Worm (Caenorhabditis elegans): ENCODE results near the gene acbp-6.

Gene acbp-6

DNA sequence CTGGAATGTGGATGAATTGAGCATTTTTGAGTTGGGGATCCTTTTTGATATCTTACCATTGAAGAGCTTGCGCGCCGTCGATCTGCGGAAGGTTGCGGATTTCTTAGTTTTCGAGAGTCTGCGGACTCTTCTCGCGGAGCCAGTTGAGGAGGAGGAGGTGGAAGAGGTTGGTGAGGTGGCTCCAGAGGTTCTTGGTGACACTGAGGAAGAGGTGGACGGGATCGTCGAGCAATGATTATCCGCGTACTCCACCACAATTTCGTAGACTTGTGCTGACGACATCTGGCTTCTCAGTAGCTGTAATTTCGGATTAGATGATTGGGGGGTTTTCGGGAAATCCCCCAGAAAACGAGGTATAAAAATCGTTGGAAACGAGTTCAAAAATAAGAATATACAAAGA is 3.8 kb upstream of the acbp-6 start, which contains the start of gene Y17G7B.21 (continued):
- TF ChIP-seq nhr-120 (GFP tag; IDR thresholded peaks at IDR 0.05) (0 out of 2 replicates have a peak, but pooled peaks have one; percentile 81), let-526 (GFP tag; IDR thresholded peaks at IDR 0.05) (no peak), lin-35 (GFP tag; optimal IDR thresholded peaks at IDR 0.05) (no peak), atf-7 (tag; optimal IDR thresholded peaks at IDR 0.05) (no peak), F55B11.4 (tag; optimal IDR thresholded peaks at IDR 0.05; ENCODE audit: borderline replicate concordance, insufficient read depth) (no peak), F49E8.2 (tag; optimal IDR thresholded peaks at IDR 0.05; ENCODE audit: insufficient read depth) (no peak), F39B2.1 (GFP tag; IDR thresholded peaks at IDR 0.05) (no peak), T26A5.8 (tag; optimal IDR thresholded peaks at IDR 0.05) (no peak), B0261.1 (tag; optimal IDR thresholded peaks at IDR 0.05) (no peak), unc-130 (GFP tag; optimal IDR thresholded peaks at IDR 0.05) (peak; percentile 35), nfyb-1 (GFP tag; IDR thresholded peaks at IDR 0.05) (no peak), cebp-2 (GFP tag; IDR thresholded peaks at IDR 0.05) (no peak; the same call in 1 of the 2 replicates), ztf-18 (tag; optimal IDR thresholded peaks at IDR 0.05) (no peak), sdz-38 (tag; optimal IDR thresholded peaks at IDR 0.05) (no peak), C06A6.2 (GFP tag; conservative IDR thresholded peaks at IDR 0.05) (no peak), dpff-1 (tag; optimal IDR thresholded peaks at IDR 0.05) (no peak), T07F8.4 (tag; optimal IDR thresholded peaks at IDR 0.05) (no peak), B0019.2 (GFP tag; conservative IDR thresholded peaks at IDR 0.05) (no peak), aptf-3 (GFP tag; IDR thresholded peaks at IDR 0.05) (no peak), repo-1 (tag; optimal IDR thresholded peaks at IDR 0.05) (no peak), Y53G8AR.9 (GFP tag; conservative IDR thresholded peaks at IDR 0.05) (peak; percentile 66; the same call in 1 of the 2 replicates), ceh-40 (GFP tag; IDR thresholded peaks at IDR 0.05) (no peak), unc-62 (GFP tag; optimal IDR thresholded peaks at IDR 0.05) (no peak), lag-1 (GFP tag; IDR thresholded peaks at IDR 0.05) (no peak), gei-17 (GFP tag; optimal IDR thresholded peaks at IDR 0.05) (no peak), mcd-1 (GFP tag; IDR thresholded peaks at IDR 0.05) (peak; percentile 41; the same call in 1 of the 2 replicates), let-607 (tag; optimal IDR thresholded peaks at IDR 0.05) (no peak), hmg-1.2 (GFP tag; IDR thresholded peaks at IDR 0.05) (peak; percentile 15; the same call in 1 of the 2 replicates), hlh-12 (tag; optimal IDR thresholded peaks at IDR 0.05) (no peak), somi-1 (GFP tag; optimal IDR thresholded peaks at IDR 0.05) (no peak), ceh-91 (GFP tag; IDR thresholded peaks at IDR 0.05) (no peak)

- TF ChIP-seq lin-40 (tag; optimal IDR thresholded peaks at IDR 0.05) (no peak), lin-35 (GFP tag; optimal IDR thresholded peaks at IDR 0.05) (peak in 1 of 3 experiments; percentile 4)
Measured at ce11 chrII:11976727-11977259, 3.3 kb upstream of the acbp-6 start.

DNA sequence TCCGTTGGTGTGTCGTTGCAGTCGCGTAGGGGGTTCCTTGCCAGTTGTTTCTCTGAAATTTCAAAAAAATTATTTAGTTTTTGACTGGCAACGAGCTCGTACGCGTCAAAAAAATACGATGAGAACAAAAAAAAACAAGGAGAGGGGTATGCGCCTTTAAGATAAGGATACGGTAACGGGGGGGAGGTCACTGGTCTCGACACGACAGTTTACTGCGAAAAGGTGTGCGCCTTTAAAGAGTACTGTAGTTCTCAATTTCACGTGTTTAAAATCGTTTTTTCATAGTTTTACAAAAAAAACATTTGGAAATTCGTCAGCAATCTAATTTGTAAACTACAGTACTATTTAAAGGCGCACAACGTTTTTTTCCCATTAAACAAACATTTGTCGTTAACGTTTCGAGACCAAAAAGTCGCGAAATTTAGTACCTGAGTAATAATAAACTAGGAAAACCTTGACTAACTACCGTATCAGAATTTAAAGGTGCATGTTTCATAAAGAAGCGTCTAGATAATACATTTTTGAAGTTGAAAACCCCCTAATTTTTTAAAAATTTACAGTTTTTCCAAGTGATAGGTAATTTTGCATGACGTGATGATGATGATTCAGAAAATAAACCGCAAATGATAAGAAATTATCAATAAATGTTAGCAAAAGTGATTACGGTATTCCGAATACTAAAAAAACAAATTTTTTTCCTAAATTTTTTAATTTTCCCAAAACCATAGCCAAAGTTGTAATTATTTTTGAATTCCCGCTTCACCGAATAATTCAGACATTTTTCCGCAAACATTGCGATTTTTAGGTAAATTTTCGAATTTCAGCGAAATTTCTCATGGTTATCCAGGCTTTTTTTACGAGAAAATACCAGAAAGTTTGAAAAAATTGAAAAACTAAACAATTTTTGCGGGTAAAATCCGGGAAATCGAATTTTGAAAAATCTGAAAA is 790 bp upstream of the acbp-6 start:
- TF ChIP-seq K12H6.12 (tag; optimal IDR thresholded peaks at IDR 0.05): peak; percentile 32
- TF ChIP-seq snpc-4 (GFP tag; optimal IDR thresholded peaks at IDR 0.05): no peak
- TF ChIP-seq snpc-4 (tag; optimal IDR thresholded peaks at IDR 0.05): peak in 1 of 4 experiments; percentile 30
- TF ChIP-seq ztf-25 (GFP tag; IDR thresholded peaks at IDR 0.05): no peak
- no peak; the same call in 1 of the 2 replicates for TF ChIP-seq ekl-4 (GFP tag; IDR thresholded peaks at IDR 0.05)
- TF ChIP-seq ets-4 (GFP tag; optimal IDR thresholded peaks at IDR 0.05): no peak
- no peak for TF ChIP-seq die-1 (tag; optimal IDR thresholded peaks at IDR 0.05)
- no peak for TF ChIP-seq nfya-2 (GFP tag; IDR thresholded peaks at IDR 0.05)
- peak; percentile 47 for TF ChIP-seq lin-40 (tag; optimal IDR thresholded peaks at IDR 0.05)
- TF ChIP-seq K11D2.4 (GFP tag; IDR thresholded peaks at IDR 0.05): no peak
- no peak for TF ChIP-seq F39B2.1 (GFP tag; IDR thresholded peaks at IDR 0.05)
- TF ChIP-seq Y56A3A.18 (GFP tag; IDR thresholded peaks at IDR 0.05): peak; percentile 47; the same call in 1 of the 2 replicates
- peak; percentile 59 for TF ChIP-seq ceh-91 (GFP tag; IDR thresholded peaks at IDR 0.05)
- TF ChIP-seq ztf-6 (GFP tag; IDR thresholded peaks at IDR 0.05): no peak
- TF ChIP-seq let-607 (tag; optimal IDR thresholded peaks at IDR 0.05): peak; percentile 22 to 50
- no peak for TF ChIP-seq mel-28 (tag; optimal IDR thresholded peaks at IDR 0.05; ENCODE audit: borderline replicate concordance)
- TF ChIP-seq attf-5 (GFP tag; optimal IDR thresholded peaks at IDR 0.05): no peak
